Fruit fly (Drosophila melanogaster): ENCODE results near the gene CG3213.

CG3213 gene

dm6 chr2L:3469869-3470268 lies 49.6 kb downstream of the CG3213 start, which contains the start of the genes Pif1 and CG31776 (continued):
- TF ChIP-seq CG6683 (GFP tag; optimal IDR thresholded peaks at IDR 0.05) (no peak), Sry-β (GFP tag; optimal IDR thresholded peaks at IDR 0.05) (no peak), schlank (tag; optimal IDR thresholded peaks at IDR 0.05) (no peak), Doc2 (GFP tag; IDR thresholded peaks at IDR 0.05) (no peak), CG11695 (GFP tag; IDR thresholded peaks at IDR 0.05) (no peak), CG11560 (tag; IDR thresholded peaks at IDR 0.05) (no peak), CG4404 (GFP tag; IDR thresholded peaks at IDR 0.05) (no peak), Fer1 (GFP tag; optimal IDR thresholded peaks at IDR 0.05) (no peak), CG8388 (GFP tag; optimal IDR thresholded peaks at IDR 0.05) (no peak), Ptx1 (GFP tag; IDR thresholded peaks at IDR 0.05) (no peak), Xrp1 (GFP tag; IDR thresholded peaks at IDR 0.05) (no peak), CG7786 (GFP tag; optimal IDR thresholded peaks at IDR 0.05) (no peak), Trl (optimal IDR thresholded peaks at IDR 0.05) (no peak), Trl (GFP tag; optimal IDR thresholded peaks at IDR 0.05) (no peak), CG14441 (GFP tag; IDR thresholded peaks at IDR 0.05) (no peak), D (optimal IDR thresholded peaks at IDR 0.05) (no peak), D (GFP tag; optimal IDR thresholded peaks at IDR 0.05) (no peak), CG8290 (GFP tag; optimal IDR thresholded peaks at IDR 0.05) (peak; percentile 91), CG8290 (tag; optimal IDR thresholded peaks at IDR 0.05) (peak; percentile 24 to 94), CG15269 (tag; optimal IDR thresholded peaks at IDR 0.05) (no peak), trh (GFP tag; optimal IDR thresholded peaks at IDR 0.05) (no peak), mam (GFP tag; optimal IDR thresholded peaks at IDR 0.05) (no peak), tap (tag; optimal IDR thresholded peaks at IDR 0.05) (no peak), Neu2 (GFP tag; optimal IDR thresholded peaks at IDR 0.05; ENCODE audit: borderline replicate concordance) (no peak), otp (GFP tag; IDR thresholded peaks at IDR 0.05) (no peak), shn (GFP tag; optimal IDR thresholded peaks at IDR 0.05) (no peak), CG17186 (GFP tag; optimal IDR thresholded peaks at IDR 0.05) (peak; percentile 88), CG17385 (GFP tag; optimal IDR thresholded peaks at IDR 0.05) (no peak), luna (GFP tag; optimal IDR thresholded peaks at IDR 0.05) (no peak), zfh1 (GFP tag; IDR thresholded peaks at IDR 0.05) (no peak), Optix (GFP tag; IDR thresholded peaks at IDR 0.05) (no peak), NC2β (GFP tag; optimal IDR thresholded peaks at IDR 0.05) (no peak), CG12236 (GFP tag; optimal IDR thresholded peaks at IDR 0.05) (no peak), az2 (GFP tag; optimal IDR thresholded peaks at IDR 0.05) (no peak), CG7372 (GFP tag; IDR thresholded peaks at IDR 0.05) (no peak), CG16779 (GFP tag; IDR thresholded peaks at IDR 0.05) (no peak), CG5180 (GFP tag; optimal IDR thresholded peaks at IDR 0.05) (no peak), row (GFP tag; IDR thresholded peaks at IDR 0.05) (peak; percentile 21; the same call in 1 of the 3 replicates), Hsf (GFP tag; optimal IDR thresholded peaks at IDR 0.05) (no peak), Dip2 (GFP tag; IDR thresholded peaks at IDR 0.05) (no peak), grn (GFP tag; optimal IDR thresholded peaks at IDR 0.05) (no peak), tna (GFP tag; IDR thresholded peaks at IDR 0.05; ENCODE audit: partially characterized antibody) (peak; percentile 73), CG11093 (GFP tag; IDR thresholded peaks at IDR 0.05) (no peak), gt (GFP tag; IDR thresholded peaks at IDR 0.05) (no peak), unpg (GFP tag; optimal IDR thresholded peaks at IDR 0.05) (no peak), Lhr (GFP tag; optimal IDR thresholded peaks at IDR 0.05) (peak; percentile 43), bsh (GFP tag; optimal IDR thresholded peaks at IDR 0.05) (no peak), CG12769 (tag; optimal IDR thresholded peaks at IDR 0.05) (no peak), Deaf1 (tag; optimal IDR thresholded peaks at IDR 0.05) (no peak), hkb (optimal IDR thresholded peaks at IDR 0.05) (no peak), hkb (GFP tag; IDR thresholded peaks at IDR 0.05) (no peak), CHES-1-like (GFP tag; optimal IDR thresholded peaks at IDR 0.05) (no peak), CG10267 (tag; optimal IDR thresholded peaks at IDR 0.05) (peak; percentile 53), ci (GFP tag; IDR thresholded peaks at IDR 0.05) (no peak)

Measured in whole organism, embryonic.